Worm (Caenorhabditis elegans) whole organism, young adult: ENCODE measurements around the gene F17C11.12.

Experiments
- attf-6 ChIP-seq: fragments of 200-800 bp; sonication (Bioruptor generic); IDR thresholded peaks from 2 replicates; pipeline ENCODE4 v1.3.6; 2022; ENCODE audit warnings: missing genetic modification reagents, missing genetic modification characterization, missing compliant biosample characterization
- ceh-100 ChIP-seq: fragments of 200-800 bp; sonication (Bioruptor generic); IDR thresholded peaks from 2 replicates; pipeline ENCODE4 v1.3.6; 2022; ENCODE audit warnings: missing genetic modification reagents, missing genetic modification characterization, missing compliant biosample characterization
- madf-10 ChIP-seq: sonication (generic microtip); optimal IDR thresholded peaks from 2 replicates; lab custom pipeline; 2016; ENCODE audit warnings: mild to moderate bottlenecking, missing genetic modification characterization, missing compliant biosample characterization
- madf-3 ChIP-seq: fragments of 200-800 bp; sonication (Bioruptor generic); IDR thresholded peaks from 2 replicates; pipeline ENCODE4 v1.3.6; 2022; ENCODE audit warnings: missing genetic modification reagents, missing genetic modification characterization, missing compliant biosample characterization
- nhr-120 ChIP-seq: fragments of 200-800 bp; sonication (Bioruptor generic); IDR thresholded peaks from 2 replicates; pipeline ENCODE4 v1.3.6; 2022; ENCODE audit warnings: missing genetic modification characterization, missing compliant biosample characterization

- TF ChIP-seq ceh-100 (GFP tag; lab: Robert Waterston, UW) (no peak), madf-3 (GFP tag; lab: Robert Waterston, UW) (no peak), attf-6 (GFP tag; lab: Robert Waterston, UW) (no peak), madf-10 (tag; lab: Kevin White, UChicago) (no peak), nhr-120 (GFP tag; lab: Robert Waterston, UW) (no peak)
These were observed 49.2 kb downstream of the F17C11.12 start for ce11 chrV:10887564-10887963.
